Fruit fly (Drosophila melanogaster): Measurements from ENCODE around the gene CG31917.

Gene CG31917

dm6 chr2L:4996283-4996922 is 14.2 kb downstream of the CG31917 start:
- TF ChIP-seq Tbp (GFP tag; optimal IDR thresholded peaks at IDR 0.05) = no peak
- no peak for TF ChIP-seq CG42726 (GFP tag; IDR thresholded peaks at IDR 0.05; ENCODE audit: partially characterized antibody)
- TF ChIP-seq CG3995 (GFP tag; optimal IDR thresholded peaks at IDR 0.05) = no peak
- no peak for TF ChIP-seq CG16863 (GFP tag; optimal IDR thresholded peaks at IDR 0.05)
- TF ChIP-seq vvl (GFP tag; IDR thresholded peaks at IDR 0.05) = peak; percentile 51; the same call in 1 of the 2 replicates
- peak in 1 of 2 experiments; percentile 69 for TF ChIP-seq eve (GFP tag; optimal IDR thresholded peaks at IDR 0.05)
- TF ChIP-seq sc (optimal IDR thresholded peaks at IDR 0.05) = no peak
- no peak for TF ChIP-seq sc (GFP tag; optimal IDR thresholded peaks at IDR 0.05)
- TF ChIP-seq Blimp-1 (GFP tag; optimal IDR thresholded peaks at IDR 0.05) = peak; percentile 71
- no peak for TF ChIP-seq gem (tag; optimal IDR thresholded peaks at IDR 0.05)
- TF ChIP-seq ato (GFP tag; IDR thresholded peaks at IDR 0.05; ENCODE audit: partially characterized antibody) = 0 out of 2 replicates have a peak, but pooled peaks have one; percentile 9
- no peak for TF ChIP-seq CG7928 (GFP tag; optimal IDR thresholded peaks at IDR 0.05)
- TF ChIP-seq eyg (GFP tag; optimal IDR thresholded peaks at IDR 0.05) = no peak
- TF ChIP-seq da (GFP tag; optimal IDR thresholded peaks at IDR 0.05) = no peak
- TF ChIP-seq Ptx1 (GFP tag; IDR thresholded peaks at IDR 0.05) = no peak
- no peak for TF ChIP-seq CG18599 (GFP tag; optimal IDR thresholded peaks at IDR 0.05)
- no peak for TF ChIP-seq fd3F (GFP tag; optimal IDR thresholded peaks at IDR 0.05)
- TF ChIP-seq wdn (GFP tag; IDR thresholded peaks at IDR 0.05) = no peak
- TF ChIP-seq CG1233 (GFP tag; optimal IDR thresholded peaks at IDR 0.05) = no peak
- TF ChIP-seq Lim3 (GFP tag; IDR thresholded peaks at IDR 0.05) = no peak

- TF ChIP-seq cwo (GFP tag; optimal IDR thresholded peaks at IDR 0.05) = peak; percentile 27
- no peak for TF ChIP-seq CG7271 (tag; optimal IDR thresholded peaks at IDR 0.05)
- TF ChIP-seq PHDP (tag; optimal IDR thresholded peaks at IDR 0.05) = peak; percentile 4
- peak; percentile 36 for TF ChIP-seq CG34376 (GFP tag; optimal IDR thresholded peaks at IDR 0.05)
- no peak for TF ChIP-seq vvl (GFP tag; IDR thresholded peaks at IDR 0.05)
- TF ChIP-seq CG6175 (GFP tag; IDR thresholded peaks at IDR 0.05) = no peak
- peak; percentile 55; the same call in 1 of the 2 replicates for TF ChIP-seq sens-2 (GFP tag; IDR thresholded peaks at IDR 0.05)
- no peak for TF ChIP-seq insv (GFP tag; optimal IDR thresholded peaks at IDR 0.05)
- no peak for TF ChIP-seq CG16815 (GFP tag; optimal IDR thresholded peaks at IDR 0.05)
- TF ChIP-seq slp2 (GFP tag; optimal IDR thresholded peaks at IDR 0.05) = no peak
- peak in 1 of 2 experiments; percentile 27 for TF ChIP-seq tll (GFP tag; optimal IDR thresholded peaks at IDR 0.05)
- peak; percentile 71 for TF ChIP-seq Vsx1 (GFP tag; optimal IDR thresholded peaks at IDR 0.05)
- peak; percentile 20 for TF ChIP-seq sd (tag; optimal IDR thresholded peaks at IDR 0.05)
- TF ChIP-seq CG16863 (GFP tag; optimal IDR thresholded peaks at IDR 0.05) = no peak
- TF ChIP-seq Hmx (GFP tag; optimal IDR thresholded peaks at IDR 0.05) = no peak
- TF ChIP-seq unpg (GFP tag; optimal IDR thresholded peaks at IDR 0.05) = no peak
- TF ChIP-seq klu (GFP tag; IDR thresholded peaks at IDR 0.05) = no peak
- no peak for TF ChIP-seq Pdp1 (GFP tag; optimal IDR thresholded peaks at IDR 0.05)
- no peak for TF ChIP-seq emc (GFP tag; optimal IDR thresholded peaks at IDR 0.05)
- TF ChIP-seq CG8089 (GFP tag; optimal IDR thresholded peaks at IDR 0.05) = no peak
- TF ChIP-seq Atf6 (GFP tag; IDR thresholded peaks at IDR 0.05) = no peak
- TF ChIP-seq CG16813 (GFP tag; IDR thresholded peaks at IDR 0.05; ENCODE audit: partially characterized antibody) = no peak
- peak; percentile 92 for TF ChIP-seq zen (tag; optimal IDR thresholded peaks at IDR 0.05)
- TF ChIP-seq Xbp1 (GFP tag; optimal IDR thresholded peaks at IDR 0.05) = no peak
- TF ChIP-seq pnt (GFP tag; optimal IDR thresholded peaks at IDR 0.05) = no peak
- TF ChIP-seq pum (GFP tag; optimal IDR thresholded peaks at IDR 0.05) = no peak
- TF ChIP-seq Six4 (GFP tag; optimal IDR thresholded peaks at IDR 0.05) = no peak
- no peak for TF ChIP-seq Fer1 (GFP tag; optimal IDR thresholded peaks at IDR 0.05)
- TF ChIP-seq CG12391 (tag; optimal IDR thresholded peaks at IDR 0.05) = no peak
- TF ChIP-seq jumu (GFP tag; optimal IDR thresholded peaks at IDR 0.05) = no peak
- TF ChIP-seq lola (GFP tag; optimal IDR thresholded peaks at IDR 0.05) = no peak
- no peak for TF ChIP-seq pho (GFP tag; optimal IDR thresholded peaks at IDR 0.05)
Measured at dm6 chr2L:4995837-4996136, 14.8 kb downstream of the CG31917 start.

Measured in whole organism, embryonic.